Worm (Caenorhabditis elegans): ENCODE results near the gene ZK1128.7.

DNA sequence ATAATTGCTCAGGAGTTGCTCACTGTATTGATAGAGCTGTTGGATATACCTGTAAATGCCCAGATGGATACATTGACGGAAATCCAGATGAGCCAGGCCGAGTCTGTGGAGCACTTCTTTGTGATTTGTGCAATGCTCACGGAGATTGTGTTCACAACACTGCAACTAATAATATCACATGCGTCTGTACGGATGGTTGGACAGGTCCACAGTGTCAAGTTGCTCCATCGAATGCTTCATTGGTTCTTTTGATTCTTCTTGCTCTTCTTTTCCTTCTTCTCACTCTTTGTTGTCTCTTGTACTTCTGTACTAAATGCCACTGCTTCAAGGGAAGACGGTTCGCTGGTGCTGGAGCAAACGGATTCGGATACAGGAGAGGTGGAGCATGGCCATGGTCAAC, 45.1 kb downstream of the ZK1128.7 start:
- TF ChIP-seq F33H1.4 (GFP tag; IDR thresholded peaks at IDR 0.05) = no peak
- TF ChIP-seq C17E4.6 (GFP tag; IDR thresholded peaks at IDR 0.05) = no peak
- no peak for TF ChIP-seq ceh-91 (GFP tag; IDR thresholded peaks at IDR 0.05)
- no peak for TF ChIP-seq somi-1 (GFP tag; optimal IDR thresholded peaks at IDR 0.05)
- no peak for TF ChIP-seq unc-62 (GFP tag; optimal IDR thresholded peaks at IDR 0.05)
- no peak for TF ChIP-seq ama-1 (optimal IDR thresholded peaks at IDR 0.05)
- no peak for TF ChIP-seq ama-1 (GFP tag; optimal IDR thresholded peaks at IDR 0.05)
- TF ChIP-seq snpc-4 (GFP tag; optimal IDR thresholded peaks at IDR 0.05) = no peak
- no peak for TF ChIP-seq snpc-4 (tag; optimal IDR thresholded peaks at IDR 0.05)
- TF ChIP-seq unc-130 (GFP tag; optimal IDR thresholded peaks at IDR 0.05) = no peak
- TF ChIP-seq snpc-1.3 (tag; optimal IDR thresholded peaks at IDR 0.05; ENCODE audit: insufficient read depth) = no peak
- TF ChIP-seq pha-4 (tag; optimal IDR thresholded peaks at IDR 0.05) = no peak
- no peak for TF ChIP-seq hrde-1 (tag; optimal IDR thresholded peaks at IDR 0.05; ENCODE audit: borderline replicate concordance)
